Worm (Caenorhabditis elegans) whole organism, early embryonic: Measurements from ENCODE around the gene Y110A2AL.7.

Experiments used
- F13C5.2 ChIP-seq: sonication (generic microtip); optimal IDR thresholded peaks from 2 replicates; lab custom pipeline; 2017; ENCODE audit warnings: mild to moderate bottlenecking, missing genetic modification characterization, inconsistent platforms, missing compliant biosample characterization
- ama-1 ChIP-seq: fragments of 150-350 bp; optimal IDR thresholded peaks from 2 replicates; lab custom pipeline; 2014
- flt-1 ChIP-seq: fragments of 200-800 bp; sonication (Bioruptor generic); IDR thresholded peaks from 2 replicates; pipeline ENCODE4 v1.3.6; 2022; ENCODE audit warnings: missing genetic modification characterization, missing compliant biosample characterization

DNA sequence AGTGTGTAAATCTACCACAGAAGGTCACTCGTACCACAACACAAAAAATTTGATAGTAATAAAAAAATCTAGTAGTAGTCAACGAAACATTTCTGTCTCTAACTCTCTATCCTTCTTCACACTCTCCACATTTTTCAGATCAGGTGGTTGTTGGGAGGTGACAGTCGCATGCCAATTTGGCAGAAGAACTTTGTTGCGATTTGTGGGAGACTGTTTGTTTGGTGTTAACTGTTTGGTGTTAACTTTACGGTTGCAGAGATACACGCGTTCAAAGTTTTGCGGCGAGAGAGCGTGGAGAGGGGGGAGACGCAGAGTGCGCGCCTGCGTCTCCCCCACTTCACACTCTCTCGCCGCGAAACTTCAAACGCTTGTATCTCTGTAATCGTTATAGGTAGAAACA lies 38.0 kb downstream of the Y110A2AL.7 start:
- TF ChIP-seq flt-1 (GFP tag; lab: Robert Waterston, UW) (no peak), ama-1 (no peak), F13C5.2 (tag; lab: Kevin White, UChicago) (no peak)
